Fruit fly (Drosophila melanogaster) whole organism, wandering third instar larva: ENCODE results near the gene fbp.

Experiments used
- Abd-B ChIP-seq: fragments of >200 bp; optimal IDR thresholded peaks from 2 replicates; lab custom pipeline; 2017; ENCODE audit warnings: missing biosample characterization, missing genetic modification characterization
- CG32264 ChIP-seq: fragments of 200-800 bp; sonication (Bioruptor generic); optimal IDR thresholded peaks from 2 replicates; lab custom pipeline; 2016; ENCODE audit warnings: missing biosample characterization, missing genetic modification characterization
- CG9705 ChIP-seq: fragments of 200-800 bp; sonication (Bioruptor generic); optimal IDR thresholded peaks from 2 replicates; lab custom pipeline; 2018; ENCODE audit warnings: missing biosample characterization, mild to moderate bottlenecking, missing genetic modification characterization
- Dfd ChIP-seq: fragments of >200 bp; optimal IDR thresholded peaks from 2 replicates; lab custom pipeline; 2017; ENCODE audit warnings: missing biosample characterization, missing genetic modification characterization
- GATAd ChIP-seq: sonication (Bioruptor generic); optimal IDR thresholded peaks from 2 replicates; lab custom pipeline; 2016; ENCODE audit warnings: missing biosample characterization, missing genetic modification characterization
- HLH106 ChIP-seq: fragments of 200-800 bp; optimal IDR thresholded peaks from 3 replicates; lab custom pipeline; 2019; ENCODE audit warnings: missing biosample characterization, mild to moderate bottlenecking, missing genetic modification characterization, moderate library complexity
- Hr78 ChIP-seq: fragments of >200 bp; optimal IDR thresholded peaks from 2 replicates; lab custom pipeline; 2017; ENCODE audit warnings: missing biosample characterization, missing genetic modification characterization
- Hr83 ChIP-seq: fragments of 200-300 bp; sonication (Bioruptor generic); optimal IDR thresholded peaks from 2 replicates; lab custom pipeline; 2016; ENCODE audit warnings: missing biosample characterization, mild to moderate bottlenecking, missing genetic modification characterization, moderate library complexity; ENCODE audit not compliant: poor library complexity, severe bottlenecking
- Jra ChIP-seq: sonication (Bioruptor generic); optimal IDR thresholded peaks from 2 replicates; lab custom pipeline; 2016; ENCODE audit warnings: missing biosample characterization, missing genetic modification characterization
- Myc ChIP-seq: fragments of >200 bp; optimal IDR thresholded peaks from 2 replicates; lab custom pipeline; 2017
- Rel ChIP-seq, 2 experiments: fragments of 200-800 bp; sonication (Bioruptor generic) in 1 of 2; optimal IDR thresholded peaks; 2 replicates in 1 of 2; 3 replicates in 1 of 2; lab custom pipeline; 2016 to 2019; ENCODE audit warnings: mild to moderate bottlenecking in 2 of 2, missing biosample characterization in 2 of 2, missing genetic modification characterization in 2 of 2, moderate library complexity in 1 of 2
- brk ChIP-seq: fragments of 200-800 bp; sonication (Bioruptor generic); optimal IDR thresholded peaks from 2 replicates; lab custom pipeline; 2016; ENCODE audit warnings: missing biosample characterization, mild to moderate bottlenecking, missing genetic modification characterization
- dsf ChIP-seq: sonication (Bioruptor generic); optimal IDR thresholded peaks from 2 replicates; lab custom pipeline; 2016; ENCODE audit warnings: missing biosample characterization, missing genetic modification characterization, borderline replicate concordance
- ey ChIP-seq: fragments of 200-800 bp; sonication (Bioruptor generic); optimal IDR thresholded peaks from 2 replicates; lab custom pipeline; 2016; ENCODE audit warnings: missing biosample characterization, missing genetic modification characterization
- fru ChIP-seq: fragments of 200-800 bp; sonication (Bioruptor generic); optimal IDR thresholded peaks from 3 replicates; lab custom pipeline; 2016; ENCODE audit warnings: missing biosample characterization, mild to moderate bottlenecking, missing genetic modification characterization
- jim ChIP-seq: fragments of 175-275, 200-325 bp; sonication (Bioruptor generic); optimal IDR thresholded peaks from 2 replicates; lab custom pipeline; 2016; ENCODE audit warnings: missing biosample characterization, mild to moderate bottlenecking, missing genetic modification characterization
- lola ChIP-seq: fragments of >200 bp; optimal IDR thresholded peaks from 2 replicates; lab custom pipeline; 2017; ENCODE audit warnings: missing biosample characterization, missing genetic modification characterization
- pan ChIP-seq: fragments of >200 bp; optimal IDR thresholded peaks from 2 replicates; lab custom pipeline; 2017
- psq ChIP-seq: fragments of 200-800 bp; sonication (Bioruptor generic); optimal IDR thresholded peaks from 3 replicates; lab custom pipeline; 2017; ENCODE audit warnings: missing biosample characterization, mild to moderate bottlenecking, missing genetic modification characterization, moderate library complexity
- rgr ChIP-seq: fragments of 200-800 bp; sonication (Bioruptor generic); optimal IDR thresholded peaks from 3 replicates; lab custom pipeline; 2016; ENCODE audit warnings: missing biosample characterization, mild to moderate bottlenecking, missing genetic modification characterization
- sage ChIP-seq: fragments of 200-800 bp; sonication (Bioruptor generic); optimal IDR thresholded peaks from 2 replicates; lab custom pipeline; 2016; ENCODE audit warnings: missing biosample characterization, mild to moderate bottlenecking, missing genetic modification characterization
- woc ChIP-seq: sonication (Bioruptor generic); optimal IDR thresholded peaks from 2 replicates; lab custom pipeline; 2016; ENCODE audit warnings: missing biosample characterization, mild to moderate bottlenecking, missing genetic modification characterization

fbp gene

dm6 chr2L:19756040-19756439 is 7.9 kb downstream of the fbp start:
- TF ChIP-seq Myc (lab: Kevin White, UChicago): no peak
- no peak for TF ChIP-seq rgr (GFP tag; lab: Kevin White, UChicago)
- TF ChIP-seq Jra (GFP tag; lab: Kevin White, UChicago): no peak
- TF ChIP-seq CG32264: no peak
- no peak for TF ChIP-seq woc (GFP tag; lab: Kevin White, UChicago)
- TF ChIP-seq Hr78: no peak
- TF ChIP-seq psq (GFP tag; lab: Kevin White, UChicago): no peak
- no peak for TF ChIP-seq sage (GFP tag; lab: Kevin White, UChicago)
- no peak for TF ChIP-seq brk (GFP tag; lab: Kevin White, UChicago)
- no peak for TF ChIP-seq CG9705 (GFP tag; lab: Kevin White, UChicago)
- no peak for TF ChIP-seq Hr83 (GFP tag; lab: Kevin White, UChicago)
- no peak for TF ChIP-seq HLH106 (tag; lab: Kevin White, UChicago)
- no peak for TF ChIP-seq jim (GFP tag; lab: Kevin White, UChicago)
- TF ChIP-seq fru (GFP tag; lab: Kevin White, UChicago): no peak

- no peak for TF ChIP-seq Dfd (GFP tag; lab: Kevin White, UChicago)
- no peak for TF ChIP-seq Rel (GFP tag; optimal IDR thresholded peaks at IDR 0.05; lab: Kevin White, UChicago)
- no peak for TF ChIP-seq Rel (tag; optimal IDR thresholded peaks at IDR 0.05; lab: Kevin White, UChicago)
- TF ChIP-seq Abd-B (GFP tag; lab: Kevin White, UChicago): no peak
- no peak for TF ChIP-seq Hr78
- no peak for TF ChIP-seq ey (GFP tag; lab: Kevin White, UChicago)
- no peak for TF ChIP-seq dsf
Observed at dm6 chr2L:19755015-19755414, 8.9 kb downstream of the fbp start.

- TF ChIP-seq Dfd (GFP tag; lab: Kevin White, UChicago) (no peak), dsf (no peak), pan (lab: Kevin White, UChicago) (no peak), jim (GFP tag; lab: Kevin White, UChicago) (no peak), CG32264 (no peak), brk (GFP tag; lab: Kevin White, UChicago) (no peak), Myc (lab: Kevin White, UChicago) (no peak)
- TF ChIP-seq, all 38 proteins: peak for 0
Observed at dm6 chr2L:19750571-19750970, 13.4 kb downstream of the fbp start.

dm6 chr2L:19735635-19736109 is 28.3 kb downstream of the fbp start, which contains the start of the genes CG10462 and Nf-YB:
CG10462 (minus strand) TSS chr2L:19735980.
Nf-YB (plus strand) TSS chr2L:19736044.
- TF ChIP-seq Myc (lab: Kevin White, UChicago) (peak; percentile 8), rgr (GFP tag; lab: Kevin White, UChicago) (no peak)

dm6 chr2L:19722517-19722916 is 41.4 kb downstream of the fbp start:
- TF ChIP-seq dsf (no peak), lola (GFP tag; lab: Kevin White, UChicago) (no peak), GATAd (GFP tag; lab: Kevin White, UChicago) (no peak), fru (GFP tag; lab: Kevin White, UChicago) (peak; percentile 9), ey (GFP tag; lab: Kevin White, UChicago) (peak; percentile 3), rgr (GFP tag; lab: Kevin White, UChicago) (no peak)
